Worm (Caenorhabditis elegans): ENCODE data around the gene F47G3.3.

F47G3.3 gene

ce11 chrX:2364703-2365299 lies 11.0 kb upstream of the F47G3.3 start (continued):
- TF ChIP-seq mdt-29 (GFP tag; IDR thresholded peaks at IDR 0.05), result peak; percentile 44; the same call in 1 of the 2 replicates
- no peak for TF ChIP-seq daf-8 (GFP tag; IDR thresholded peaks at IDR 0.05)
- no peak; the same call in 1 of the 2 replicates for TF ChIP-seq Y75B8A.6 (GFP tag; IDR thresholded peaks at IDR 0.05)
- TF ChIP-seq hif-1 (tag; optimal IDR thresholded peaks at IDR 0.05), result peak; percentile 33 to 50
- peak; percentile 74 for TF ChIP-seq zag-1 (tag; optimal IDR thresholded peaks at IDR 0.05)
- TF ChIP-seq nhr-237 (tag; optimal IDR thresholded peaks at IDR 0.05), result peak; percentile 75
- TF ChIP-seq lin-13 (GFP tag; optimal IDR thresholded peaks at IDR 0.05), result peak; percentile 63
- peak; percentile 85 for TF ChIP-seq dmd-6 (GFP tag; IDR thresholded peaks at IDR 0.05)
- TF ChIP-seq dpl-1 (GFP tag; optimal IDR thresholded peaks at IDR 0.05), result peak; percentile 59
- peak; percentile 87 to 95 for TF ChIP-seq lsy-2 (tag; optimal IDR thresholded peaks at IDR 0.05)
- peak; percentile 94 for TF ChIP-seq ztf-7 (tag; optimal IDR thresholded peaks at IDR 0.05)
- peak; percentile 99 for TF ChIP-seq mep-1 (tag; optimal IDR thresholded peaks at IDR 0.05)
- peak; percentile 10 for TF ChIP-seq lin-15B (tag; optimal IDR thresholded peaks at IDR 0.05)
- peak; percentile 84 for TF ChIP-seq mdl-1 (tag; optimal IDR thresholded peaks at IDR 0.05)
- TF ChIP-seq nhr-25 (tag; optimal IDR thresholded peaks at IDR 0.05; ENCODE audit: borderline replicate concordance, insufficient read depth), result peak; percentile 13
- no peak for TF ChIP-seq F44E2.7 (GFP tag; IDR thresholded peaks at IDR 0.05)
- TF ChIP-seq nhr-77 (tag; optimal IDR thresholded peaks at IDR 0.05), result peak; percentile 99
- TF ChIP-seq php-3 (GFP tag; IDR thresholded peaks at IDR 0.05), result peak; percentile 91
- peak; percentile 64 for TF ChIP-seq zfp-2 (tag; optimal IDR thresholded peaks at IDR 0.05)
- no peak for TF ChIP-seq lin-39 (tag; optimal IDR thresholded peaks at IDR 0.05)
- no peak for TF ChIP-seq lim-7 (GFP tag; IDR thresholded peaks at IDR 0.05)
- no peak for TF ChIP-seq F26F4.8 (GFP tag; conservative IDR thresholded peaks at IDR 0.05)
- peak; percentile 4 for TF ChIP-seq ztf-11 (tag; optimal IDR thresholded peaks at IDR 0.05)
- no peak for TF ChIP-seq madf-5 (GFP tag; IDR thresholded peaks at IDR 0.05)
- TF ChIP-seq T20F7.1 (GFP tag; optimal IDR thresholded peaks at IDR 0.05), result peak; percentile 89
- TF ChIP-seq Y48G9A.11 (GFP tag; IDR thresholded peaks at IDR 0.05), result no peak
- peak; percentile 94 for TF ChIP-seq F37D6.2 (tag; optimal IDR thresholded peaks at IDR 0.05)
- TF ChIP-seq ZK337.2 (GFP tag; IDR thresholded peaks at IDR 0.05), result peak; percentile 72
- TF ChIP-seq snpc-1.2 (GFP tag; IDR thresholded peaks at IDR 0.05), result no peak
- TF ChIP-seq aly-2 (tag; optimal IDR thresholded peaks at IDR 0.05), result no peak
- peak; percentile 68 for TF ChIP-seq spr-3 (GFP tag; optimal IDR thresholded peaks at IDR 0.05)
- TF ChIP-seq vab-7 (GFP tag; IDR thresholded peaks at IDR 0.05), result peak; percentile 83
- TF ChIP-seq lin-38 (GFP tag; IDR thresholded peaks at IDR 0.05), result peak; percentile 74
- peak; percentile 68; the same call in 1 of the 2 replicates for TF ChIP-seq dmd-9 (GFP tag; IDR thresholded peaks at IDR 0.05)
- TF ChIP-seq aha-1 (tag), result peak; percentile 27
- TF ChIP-seq F10B5.3 (tag; optimal IDR thresholded peaks at IDR 0.05), result peak; percentile 87
- peak; percentile 91 for TF ChIP-seq nhr-48 (tag; optimal IDR thresholded peaks at IDR 0.05)
- peak; percentile 80 for TF ChIP-seq pha-4 (GFP tag; IDR thresholded peaks at IDR 0.05)
- no peak for TF ChIP-seq pha-4 (tag; optimal IDR thresholded peaks at IDR 0.05)
- TF ChIP-seq tag-97 (GFP tag; IDR thresholded peaks at IDR 0.05), result 0 out of 2 replicates have a peak, but pooled peaks have one; percentile 10
- peak; percentile 85 for TF ChIP-seq nhr-6 (tag; optimal IDR thresholded peaks at IDR 0.05)
- peak in 1 of 2 experiments; percentile 37 for TF ChIP-seq ZK546.5 (tag; optimal IDR thresholded peaks at IDR 0.05)

ce11 chrX:2365890-2366289 lies 9.9 kb upstream of the F47G3.3 start, which contains the start of gene T24D8.6:
T24D8.6 (minus strand) TSS chrX:2365990.
- TF ChIP-seq R02D3.7 (tag; optimal IDR thresholded peaks at IDR 0.05) (no peak), spr-1 (tag; optimal IDR thresholded peaks at IDR 0.05) (no peak), mdl-1 (tag; optimal IDR thresholded peaks at IDR 0.05) (no peak), arid-1 (GFP tag; conservative IDR thresholded peaks at IDR 0.05) (no peak), hlh-30 (tag; optimal IDR thresholded peaks at IDR 0.05; ENCODE audit: insufficient read depth) (no peak)
